Worm (Caenorhabditis elegans): ENCODE data around the gene Y49E10.4.

DNA sequence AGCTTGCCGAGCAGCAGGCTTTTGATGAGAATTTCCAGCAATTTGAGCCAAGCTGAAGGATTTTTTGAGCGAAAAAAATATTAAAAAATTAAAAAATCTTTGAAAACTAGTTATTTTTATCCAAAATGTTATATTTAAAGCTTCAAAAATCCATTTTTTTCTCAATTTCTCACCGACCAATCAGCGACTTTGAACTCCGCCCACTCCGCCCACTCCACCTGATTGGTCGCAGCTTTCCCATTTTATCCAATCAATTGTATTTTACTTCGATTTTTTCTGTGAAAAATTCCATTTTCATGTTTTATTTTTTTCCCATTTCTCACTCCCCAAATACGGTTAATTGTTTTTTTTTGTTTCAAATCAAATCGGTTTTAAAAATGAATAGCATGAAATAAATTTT, 38.7 kb downstream of the Y49E10.4 start:
- TF ChIP-seq lin-39 (tag; optimal IDR thresholded peaks at IDR 0.05): no peak
- TF ChIP-seq snpc-4 (tag; optimal IDR thresholded peaks at IDR 0.05): no peak
- no peak for TF ChIP-seq tlp-1 (tag; optimal IDR thresholded peaks at IDR 0.05)
- no peak for TF ChIP-seq ama-1 (optimal IDR thresholded peaks at IDR 0.05)

Data from whole organism, L1 larva.